Fruit fly (Drosophila melanogaster) S2 (cell line): Measurements from ENCODE around the gene CG45428.

Source experiments
- CG8478 ChIP-seq: fragments of >200 bp; optimal IDR thresholded peaks from 2 replicates; lab custom pipeline; 2018
- CTCF ChIP-seq, 2 experiments: fragments of >200 bp; optimal IDR thresholded peaks; 2 replicates each; lab custom pipeline; 2018

- TF ChIP-seq CG8478 (lab: Kevin White, UChicago) (no peak), CTCF (optimal IDR thresholded peaks at IDR 0.05; lab: Kevin White, UChicago) (no peak)
Observed at dm6 chr3L:22860487-22860886, 23.6 kb upstream of the CG45428 start, which contains the start of gene CG13239.
